Fruit fly (Drosophila melanogaster): Measurements from ENCODE around the gene ATPsynbetaL.

- TF ChIP-seq Hr96 (GFP tag; optimal IDR thresholded peaks at IDR 0.05) (no peak), CG33017 (tag; optimal IDR thresholded peaks at IDR 0.05) (no peak), pad (GFP tag; optimal IDR thresholded peaks at IDR 0.05) (no peak)
Observed at dm6 chr3L:16132067-16132418, 34.4 kb downstream of the ATPsynbetaL start.

Data from whole organism, adult.